Worm (Caenorhabditis elegans) whole organism, mixed stage, embryonic: ENCODE data around the gene K09F6.6.

Experiments used
- elt-1 ChIP-seq: sonication (generic microtip); optimal IDR thresholded peaks from 2 replicates; lab custom pipeline; 2017; ENCODE audit warnings: missing genetic modification characterization, mild to moderate bottlenecking, missing compliant biosample characterization, antibody characterized with exemption, moderate library complexity, borderline replicate concordance; ENCODE audit not compliant: insufficient read depth
- lin-13 ChIP-seq: fragments of 150-350 bp; optimal IDR thresholded peaks from 2 replicates; lab custom pipeline; 2014; ENCODE audit warnings: missing biosample characterization, missing genetic modification characterization
- nhr-12 ChIP-seq: fragments of 150-350 bp; optimal IDR thresholded peaks from 2 replicates; lab custom pipeline; 2014; ENCODE audit warnings: missing biosample characterization, missing genetic modification characterization
- snpc-4 ChIP-seq: fragments of 150-350 bp; optimal IDR thresholded peaks from 2 replicates; lab custom pipeline; 2014; ENCODE audit warnings: missing biosample characterization, missing genetic modification characterization
- unc-62 ChIP-seq: fragments of 150-350 bp; optimal IDR thresholded peaks from 2 replicates; lab custom pipeline; 2014; ENCODE audit warnings: missing biosample characterization, missing genetic modification reagents, missing genetic modification characterization
- zip-8 ChIP-seq: fragments of 150-350 bp; optimal IDR thresholded peaks from 2 replicates; lab custom pipeline; 2014; ENCODE audit warnings: missing biosample characterization, missing genetic modification characterization

DNA sequence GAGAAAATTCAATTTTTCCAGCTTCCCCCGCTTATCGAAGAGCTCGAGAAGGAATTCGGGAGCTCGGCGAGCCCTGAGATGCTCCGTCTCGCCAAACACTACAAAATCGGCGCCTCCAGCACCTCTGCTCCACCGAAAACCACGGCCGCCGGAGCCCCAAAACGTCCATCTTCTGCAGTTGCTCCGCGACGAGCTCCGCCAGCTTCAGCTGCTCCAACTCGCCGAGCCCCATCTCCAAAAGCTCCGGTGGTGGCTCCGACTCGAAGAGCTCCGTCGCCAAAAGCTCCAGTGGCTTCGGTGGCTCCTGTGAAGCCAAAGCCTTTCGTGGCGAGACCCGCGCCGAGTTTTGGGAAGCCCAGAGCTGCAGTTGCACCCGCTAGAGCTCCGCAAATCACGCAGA, 27.5 kb downstream of the K09F6.6 start:
- TF ChIP-seq unc-62 (GFP tag; lab: Kevin White, UChicago) (no peak), nhr-12 (tag; lab: Kevin White, UChicago) (no peak), zip-8 (tag; lab: Kevin White, UChicago) (no peak), snpc-4 (tag; lab: Kevin White, UChicago) (no peak), elt-1 (no peak), lin-13 (tag; lab: Kevin White, UChicago) (no peak)
